Fruit fly (Drosophila melanogaster): ENCODE results near the gene CG4229.

Gene CG4229

DNA sequence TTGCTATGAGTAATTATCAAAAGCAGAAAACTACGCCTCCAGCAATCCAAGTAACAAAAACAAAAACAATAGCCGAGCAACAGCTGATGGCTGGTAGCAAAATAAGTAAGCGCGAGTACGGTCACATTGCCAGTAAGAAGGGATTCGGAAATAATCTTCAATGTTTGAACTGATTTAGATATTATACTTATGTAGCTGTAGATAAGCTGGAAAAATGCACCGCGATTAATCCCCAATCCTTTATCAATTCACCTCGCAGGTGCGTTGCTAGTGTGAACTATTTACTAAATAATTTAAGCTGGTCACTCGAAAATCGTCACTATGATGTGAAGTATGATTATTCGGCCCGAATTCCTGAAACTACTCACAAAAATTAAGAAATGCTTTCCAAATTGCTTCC, 30.4 kb downstream of the CG4229 start, which contains the start of the genes Syx8 and CG32163 (continued):
- TF ChIP-seq sug (tag; optimal IDR thresholded peaks at IDR 0.05): peak; percentile 30
- TF ChIP-seq CG18764 (GFP tag; optimal IDR thresholded peaks at IDR 0.05): no peak
- TF ChIP-seq ham (GFP tag; IDR thresholded peaks at IDR 0.05): no peak
- peak; percentile 41 for TF ChIP-seq CG4617 (GFP tag; optimal IDR thresholded peaks at IDR 0.05; ENCODE audit: borderline replicate concordance)
- TF ChIP-seq CG6175 (GFP tag; IDR thresholded peaks at IDR 0.05): no peak
- no peak for TF ChIP-seq NK7.1 (GFP tag; optimal IDR thresholded peaks at IDR 0.05)
- TF ChIP-seq CG14710 (tag; optimal IDR thresholded peaks at IDR 0.05): peak; percentile 39
- peak; percentile 17 for TF ChIP-seq CG12391 (tag; optimal IDR thresholded peaks at IDR 0.05)
- no peak for TF ChIP-seq Spps (tag; optimal IDR thresholded peaks at IDR 0.05)
- peak; percentile 33 for TF ChIP-seq CG10267 (tag; optimal IDR thresholded peaks at IDR 0.05)
- peak; percentile 51 for TF ChIP-seq CG15514 (GFP tag; optimal IDR thresholded peaks at IDR 0.05)
- TF ChIP-seq CG1603 (tag; optimal IDR thresholded peaks at IDR 0.05): peak; percentile 55
- no peak for TF ChIP-seq Hmr (GFP tag; optimal IDR thresholded peaks at IDR 0.05)
- TF ChIP-seq dmrt99B (tag; optimal IDR thresholded peaks at IDR 0.05): no peak
- no peak for TF ChIP-seq CG10543 (GFP tag; optimal IDR thresholded peaks at IDR 0.05)

DNA sequence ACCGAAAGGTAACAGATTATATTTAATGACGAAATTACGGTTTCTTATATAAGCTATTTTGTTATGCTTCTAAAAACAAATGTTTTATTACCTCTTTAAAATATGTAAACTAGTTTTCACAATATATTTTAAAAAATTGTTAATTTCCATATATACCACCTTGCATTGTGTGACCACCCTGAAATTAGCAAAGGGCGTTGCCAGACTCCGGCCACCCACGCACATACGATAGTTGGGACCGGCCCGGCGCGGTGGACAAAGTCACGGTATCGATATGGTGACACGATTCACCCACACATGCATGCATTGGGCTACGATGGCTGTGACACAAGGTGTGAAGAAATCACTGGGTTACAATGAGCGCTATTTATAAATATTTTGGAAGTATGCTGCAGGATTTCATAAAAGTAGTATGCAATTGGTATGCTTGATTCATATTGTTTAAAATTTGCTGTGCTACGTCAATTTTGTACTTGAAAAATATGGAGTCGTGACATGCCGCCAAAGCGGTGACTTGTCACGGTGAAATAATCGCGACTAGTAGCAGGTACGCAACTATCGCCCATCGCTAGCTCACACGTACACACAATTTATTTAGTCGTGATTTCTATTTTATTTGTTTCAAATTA, 31.5 kb downstream of the CG4229 start:
- 0 out of 2 replicates have a peak, but pooled peaks have one; percentile 40 for TF ChIP-seq CG5953 (GFP tag; IDR thresholded peaks at IDR 0.05)
- peak; percentile 41 for TF ChIP-seq CG12299 (tag; optimal IDR thresholded peaks at IDR 0.05)
- TF ChIP-seq inv (GFP tag; IDR thresholded peaks at IDR 0.05; ENCODE audit: partially characterized antibody): peak; percentile 93
- TF ChIP-seq pb (GFP tag; optimal IDR thresholded peaks at IDR 0.05): peak; percentile 61
- peak; percentile 80 for TF ChIP-seq Hmr (GFP tag; optimal IDR thresholded peaks at IDR 0.05)
- TF ChIP-seq bigmax (GFP tag; optimal IDR thresholded peaks at IDR 0.05): no peak
- TF ChIP-seq CG14667 (GFP tag; IDR thresholded peaks at IDR 0.05): peak; percentile 36; the same call in 1 of the 2 replicates
- TF ChIP-seq CG10979 (tag; optimal IDR thresholded peaks at IDR 0.05): no peak
- no peak for TF ChIP-seq CG3407 (GFP tag; optimal IDR thresholded peaks at IDR 0.05)
- TF ChIP-seq CG8388 (GFP tag; optimal IDR thresholded peaks at IDR 0.05): no peak
- peak; percentile 52 for TF ChIP-seq CG13894 (tag; optimal IDR thresholded peaks at IDR 0.05)
- peak; percentile 10 for TF ChIP-seq tup (GFP tag; optimal IDR thresholded peaks at IDR 0.05)
- peak; percentile 36 for TF ChIP-seq CG1602 (GFP tag; optimal IDR thresholded peaks at IDR 0.05)
- peak; percentile 100 for TF ChIP-seq klu (GFP tag; IDR thresholded peaks at IDR 0.05)
- TF ChIP-seq CG6272 (GFP tag; IDR thresholded peaks at IDR 0.05): peak; percentile 54
- peak; percentile 79 for TF ChIP-seq CG3847 (GFP tag; IDR thresholded peaks at IDR 0.05)
- no peak for TF ChIP-seq pan (optimal IDR thresholded peaks at IDR 0.05)
- TF ChIP-seq pan (GFP tag; optimal IDR thresholded peaks at IDR 0.05 in 1 of 2, IDR thresholded peaks at IDR 0.05 in 1 of 2): peak in 1 of 2 experiments; percentile 76
- no peak for TF ChIP-seq pros (GFP tag; optimal IDR thresholded peaks at IDR 0.05)
- peak; percentile 18 for TF ChIP-seq CG1529 (GFP tag; optimal IDR thresholded peaks at IDR 0.05)
- TF ChIP-seq CG18262 (tag; optimal IDR thresholded peaks at IDR 0.05): peak; percentile 62
- TF ChIP-seq CG30403 (GFP tag; optimal IDR thresholded peaks at IDR 0.05): peak; percentile 68
- peak; percentile 32 for TF ChIP-seq Atf3 (GFP tag; optimal IDR thresholded peaks at IDR 0.05)
- peak; percentile 33; the same call in 1 of the 2 replicates for TF ChIP-seq CG11085 (GFP tag; IDR thresholded peaks at IDR 0.05)
- peak in 1 of 3 experiments; percentile 21 for TF ChIP-seq lola (GFP tag; optimal IDR thresholded peaks at IDR 0.05)
- peak; percentile 99 for TF ChIP-seq CG6689 (GFP tag; IDR thresholded peaks at IDR 0.05)
- no peak for TF ChIP-seq grn (GFP tag; optimal IDR thresholded peaks at IDR 0.05)
- peak; percentile 63 for TF ChIP-seq shn (GFP tag; optimal IDR thresholded peaks at IDR 0.05)
- TF ChIP-seq Dip3 (GFP tag; optimal IDR thresholded peaks at IDR 0.05): peak; percentile 49
- peak; percentile 93 for TF ChIP-seq YL-1 (GFP tag; optimal IDR thresholded peaks at IDR 0.05)
- no peak for TF ChIP-seq CG4707 (GFP tag; optimal IDR thresholded peaks at IDR 0.05)
- TF ChIP-seq gsb (GFP tag; IDR thresholded peaks at IDR 0.05): peak; percentile 11; the same call in 1 of the 2 replicates
- TF ChIP-seq cwo (GFP tag; optimal IDR thresholded peaks at IDR 0.05): peak; percentile 24
- TF ChIP-seq CG14441 (GFP tag; IDR thresholded peaks at IDR 0.05): peak; percentile 36; the same call in 1 of the 2 replicates
